Fruit fly (Drosophila melanogaster) S2 (cell line): ENCODE data around the gene axo.

ENCODE experiments used
- CG8478 ChIP-seq: fragments of >200 bp; optimal IDR thresholded peaks from 2 replicates; lab custom pipeline; 2018
- CTCF ChIP-seq, 2 experiments: fragments of >200 bp; optimal IDR thresholded peaks; 2 replicates each; lab custom pipeline; 2018

Gene axo

DNA sequence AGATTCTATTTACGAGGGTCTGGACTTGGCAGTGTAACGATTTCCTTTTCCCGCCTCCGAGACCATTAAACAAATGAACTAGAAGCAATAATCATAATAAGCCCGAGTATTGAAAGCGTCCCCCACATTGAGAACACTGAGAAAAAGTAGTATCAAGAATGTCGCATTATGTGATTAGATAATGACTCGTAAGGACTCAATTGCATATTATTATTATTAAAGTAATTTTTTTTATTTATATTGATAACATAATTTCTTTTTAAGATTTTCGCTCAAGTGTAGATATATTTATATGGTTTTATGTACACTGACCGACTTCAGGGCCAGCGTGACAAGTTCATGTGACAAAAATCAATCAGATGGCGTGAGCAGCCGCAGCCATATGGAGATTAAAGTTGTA lies 83.7 kb downstream of the axo start:
- TF ChIP-seq CTCF (optimal IDR thresholded peaks at IDR 0.05; lab: Kevin White, UChicago) (no peak), CG8478 (no peak)

DNA sequence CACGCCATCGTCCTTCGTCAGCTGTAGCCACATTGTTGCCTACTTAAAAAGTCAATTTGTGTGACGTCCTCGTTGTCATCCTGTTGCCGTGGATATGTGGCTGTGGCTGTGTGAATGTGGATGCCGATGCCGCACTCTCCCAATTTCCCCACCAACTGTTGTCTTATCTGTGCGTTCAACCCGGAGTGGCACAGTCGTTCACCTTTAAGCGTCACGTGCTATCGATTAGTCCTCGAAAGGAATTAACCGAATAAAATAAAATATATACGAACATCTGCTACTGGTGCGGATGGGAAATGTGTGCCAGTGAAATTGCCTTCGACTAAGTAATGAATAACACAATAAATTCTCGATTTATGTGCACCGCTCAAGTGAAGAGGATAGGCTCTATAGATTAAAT lies 84.8 kb downstream of the axo start:
- no peak for TF ChIP-seq CG8478
- TF ChIP-seq CTCF (optimal IDR thresholded peaks at IDR 0.05; lab: Kevin White, UChicago), result no peak

DNA sequence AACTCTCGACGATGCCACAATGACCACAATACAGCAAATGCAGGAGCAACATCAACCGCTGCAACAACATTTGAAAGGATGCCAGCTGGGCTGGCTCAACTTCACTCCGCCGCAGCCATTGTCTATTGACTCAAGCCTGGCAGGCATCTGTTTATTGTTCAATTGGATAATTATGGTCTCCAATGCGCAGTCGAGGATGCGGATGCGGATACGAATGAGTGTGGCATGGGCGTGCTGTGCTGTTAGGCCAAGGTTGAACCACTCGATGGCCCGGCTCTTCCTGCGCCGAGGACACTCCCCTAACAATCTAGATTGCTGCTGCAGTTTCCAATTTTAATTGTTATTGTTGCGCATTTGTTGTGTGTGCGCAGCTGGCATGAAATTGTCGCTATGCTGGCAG lies 87.4 kb downstream of the axo start:
- TF ChIP-seq CTCF (optimal IDR thresholded peaks at IDR 0.05; lab: Kevin White, UChicago) (no peak), CG8478 (no peak)

DNA sequence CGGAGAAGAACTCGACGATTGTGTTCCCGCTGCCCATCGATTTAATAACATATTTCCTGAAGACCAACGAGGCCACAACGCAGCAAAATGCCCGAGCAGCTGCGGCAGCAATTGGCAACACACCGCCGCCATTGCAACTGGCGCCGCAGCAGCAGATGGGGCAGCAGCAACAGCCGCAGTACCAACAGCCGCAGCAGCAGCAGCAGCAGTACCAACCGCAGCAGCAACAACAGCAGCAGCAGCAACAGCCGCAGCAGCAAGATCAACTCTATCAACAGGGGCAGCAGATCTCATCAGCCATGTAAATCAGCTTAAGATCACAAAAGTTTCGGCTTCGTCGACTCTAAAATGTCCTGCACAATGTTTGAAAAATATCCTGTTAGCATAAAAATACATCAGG lies 97.1 kb downstream of the axo start:
- TF ChIP-seq CTCF (optimal IDR thresholded peaks at IDR 0.05; lab: Kevin White, UChicago) (no peak), CG8478 (no peak)
